Worm (Caenorhabditis elegans) whole organism, L4 larva: ENCODE results near the gene tag-153.

Experiments used
- D1046.2 ChIP-seq: fragments of 200-800 bp; sonication (Bioruptor generic); IDR thresholded peaks from 2 replicates; pipeline ENCODE4 v1.3.6; 2022; ENCODE audit warnings: missing genetic modification characterization, missing compliant biosample characterization
- T20F7.1 ChIP-seq: fragments of 200-800 bp; sonication (Bioruptor generic); optimal IDR thresholded peaks from 2 replicates; lab custom pipeline; 2018; ENCODE audit warnings: mild to moderate bottlenecking, missing genetic modification characterization, missing compliant biosample characterization
- Y105C5A.15 ChIP-seq: fragments of 200-800 bp; sonication (Bioruptor generic); IDR thresholded peaks from 2 replicates; pipeline ENCODE4 v1.3.6; 2022; ENCODE audit warnings: missing genetic modification characterization, missing compliant biosample characterization
- Y48G9A.11 ChIP-seq: fragments of 200-800 bp; sonication (Bioruptor generic); IDR thresholded peaks from 2 replicates; pipeline ENCODE4 v1.3.6; 2022; ENCODE audit warnings: missing genetic modification reagents, missing genetic modification characterization, missing compliant biosample characterization
- ZK546.5 ChIP-seq, 2 experiments: sonication (generic microtip); optimal IDR thresholded peaks; 2 replicates each; lab custom pipeline; 2017; ENCODE audit warnings: missing biosample characterization in 2 of 2, missing genetic modification characterization in 2 of 2
- arid-1 ChIP-seq: fragments of 200-800 bp; sonication (Bioruptor generic); conservative IDR thresholded peaks from 2 replicates; pipeline ENCODE4 v1.3.6; 2022; ENCODE audit warnings: missing genetic modification reagents, missing genetic modification characterization, missing compliant biosample characterization
- ceh-20 ChIP-seq: fragments of 200-800 bp; sonication (Bioruptor generic); IDR thresholded peaks from 2 replicates; pipeline ENCODE4 v1.3.6; 2022; ENCODE audit warnings: missing genetic modification reagents, missing genetic modification characterization, missing compliant biosample characterization
- ceh-44 ChIP-seq: fragments of 200-800 bp; sonication (Bioruptor generic); IDR thresholded peaks from 2 replicates; pipeline ENCODE4 v1.3.6; 2022; ENCODE audit warnings: missing genetic modification reagents, missing genetic modification characterization, missing compliant biosample characterization
- ceh-62 ChIP-seq: sonication (generic microtip); optimal IDR thresholded peaks from 2 replicates; lab custom pipeline; 2017; ENCODE audit warnings: missing biosample characterization, missing genetic modification characterization
- ceh-82 ChIP-seq: sonication (generic microtip); optimal IDR thresholded peaks from 2 replicates; lab custom pipeline; 2017; ENCODE audit warnings: missing biosample characterization, missing genetic modification characterization
- cey-2 ChIP-seq: sonication (generic microtip); optimal IDR thresholded peaks from 3 replicates; lab custom pipeline; 2017; ENCODE audit warnings: missing genetic modification characterization, mild to moderate bottlenecking, missing compliant biosample characterization, antibody characterized with exemption, borderline replicate concordance; ENCODE audit not compliant: insufficient read depth
- daf-19 ChIP-seq: fragments of 200-800 bp; sonication (Bioruptor generic); conservative IDR thresholded peaks from 2 replicates; pipeline ENCODE4 v1.3.6; 2022; ENCODE audit warnings: missing genetic modification characterization, missing compliant biosample characterization
- dmd-6 ChIP-seq: fragments of 200-800 bp; sonication (Bioruptor generic); IDR thresholded peaks from 2 replicates; pipeline ENCODE4 v1.3.6; 2022; ENCODE audit warnings: missing genetic modification reagents, missing genetic modification characterization, missing compliant biosample characterization
- dmd-8 ChIP-seq: fragments of 200-800 bp; sonication (Bioruptor generic); IDR thresholded peaks from 2 replicates; pipeline ENCODE4 v1.3.6; 2022; ENCODE audit warnings: missing genetic modification characterization, missing compliant biosample characterization
- dmd-9 ChIP-seq: fragments of 200-800 bp; sonication (Bioruptor generic); IDR thresholded peaks from 2 replicates; pipeline ENCODE4 v1.3.6; 2022; ENCODE audit warnings: missing genetic modification reagents, missing genetic modification characterization, missing compliant biosample characterization
- egl-43 ChIP-seq: fragments of 200-800 bp; sonication (Bioruptor generic); IDR thresholded peaks from 2 replicates; pipeline ENCODE4 v1.3.6; 2022; ENCODE audit warnings: missing genetic modification reagents, missing genetic modification characterization, missing compliant biosample characterization
- fkh-10 ChIP-seq: fragments of 150-350 bp; optimal IDR thresholded peaks from 2 replicates; lab custom pipeline; 2014; ENCODE audit warnings: missing biosample characterization, missing genetic modification reagents, missing genetic modification characterization
- fos-1 ChIP-seq: fragments of 150-350 bp; optimal IDR thresholded peaks from 2 replicates; lab custom pipeline; 2014; ENCODE audit warnings: missing biosample characterization, missing genetic modification characterization
- gei-8 ChIP-seq: fragments of 200-800 bp; sonication (Bioruptor generic); optimal IDR thresholded peaks from 2 replicates; lab custom pipeline; 2018; ENCODE audit warnings: mild to moderate bottlenecking, missing genetic modification characterization, missing compliant biosample characterization
- hif-1 ChIP-seq, 2 experiments: sonication (generic microtip); optimal IDR thresholded peaks; 2 replicates each; lab custom pipeline; 2016 to 2017; ENCODE audit warnings: missing compliant biosample characterization in 2 of 2, missing genetic modification characterization in 2 of 2, missing genetic modification reagents in 2 of 2, missing genotype in 2 of 2, mild to moderate bottlenecking in 1 of 2
- hlh-30 ChIP-seq: sonication (generic microtip); optimal IDR thresholded peaks from 2 replicates; lab custom pipeline; 2017; ENCODE audit warnings: antibody characterized with exemption, mild to moderate bottlenecking, missing genetic modification characterization, missing compliant biosample characterization; ENCODE audit not compliant: insufficient read depth
- hmg-1.1 ChIP-seq: fragments of 200-800 bp; sonication (Bioruptor generic); IDR thresholded peaks from 2 replicates; pipeline ENCODE4 v1.3.6; 2022; ENCODE audit warnings: missing genetic modification reagents, missing genetic modification characterization, missing compliant biosample characterization
- jun-1 ChIP-seq: fragments of 150-350 bp; optimal IDR thresholded peaks from 2 replicates; lab custom pipeline; 2014; ENCODE audit warnings: missing biosample characterization, missing genetic modification reagents, missing genetic modification characterization
- lin-1 ChIP-seq: fragments of 200-800 bp; sonication (Bioruptor generic); IDR thresholded peaks from 2 replicates; pipeline ENCODE4 v1.3.6; 2022; ENCODE audit warnings: missing genetic modification reagents, missing genetic modification characterization, missing compliant biosample characterization
- lin-13 ChIP-seq: fragments of 150-350 bp; optimal IDR thresholded peaks from 2 replicates; lab custom pipeline; 2014; ENCODE audit warnings: missing biosample characterization, missing genetic modification reagents, missing genetic modification characterization
- lin-15B ChIP-seq: fragments of 150-350 bp; sonication (generic microtip); optimal IDR thresholded peaks from 3 replicates; lab custom pipeline; 2014; ENCODE audit warnings: missing biosample characterization, missing genetic modification characterization
- lin-29 ChIP-seq: fragments of 200-800 bp; sonication (Bioruptor generic); IDR thresholded peaks from 2 replicates; pipeline ENCODE4 v1.3.6; 2022; ENCODE audit warnings: missing genetic modification reagents, missing genetic modification characterization, missing compliant biosample characterization
- lin-39 ChIP-seq: fragments of 150-350 bp; optimal IDR thresholded peaks from 2 replicates; lab custom pipeline; 2014; ENCODE audit warnings: missing biosample characterization, missing genetic modification reagents, missing genetic modification characterization
- lir-3 ChIP-seq: sonication (generic microtip); optimal IDR thresholded peaks from 2 replicates; lab custom pipeline; 2016; ENCODE audit warnings: mild to moderate bottlenecking, missing genetic modification characterization, missing compliant biosample characterization
- lsy-2 ChIP-seq, 2 experiments: fragments of 150-350 bp in 1 of 2; sonication (generic microtip) in 1 of 2; optimal IDR thresholded peaks; 2 replicates each; lab custom pipeline; 2014 to 2017; ENCODE audit warnings: missing biosample characterization in 2 of 2, missing genetic modification characterization in 2 of 2
- mdt-29 ChIP-seq: fragments of 200-800 bp; sonication (Bioruptor generic); IDR thresholded peaks from 2 replicates; pipeline ENCODE4 v1.3.6; 2022; ENCODE audit warnings: missing genetic modification reagents, missing genetic modification characterization, missing compliant biosample characterization
- mep-1 ChIP-seq: fragments of 150-350 bp; sonication (generic microtip); optimal IDR thresholded peaks from 3 replicates; lab custom pipeline; 2014; ENCODE audit warnings: missing biosample characterization, missing genetic modification characterization
- nhr-102 ChIP-seq: sonication (generic microtip); optimal IDR thresholded peaks from 2 replicates; lab custom pipeline; 2016; ENCODE audit warnings: mild to moderate bottlenecking, missing genetic modification characterization, moderate library complexity, missing compliant biosample characterization
- nhr-111 ChIP-seq: fragments of 200-800 bp; sonication (Bioruptor generic); optimal IDR thresholded peaks from 2 replicates; lab custom pipeline; 2018; ENCODE audit warnings: mild to moderate bottlenecking, missing genetic modification characterization, missing compliant biosample characterization
- nhr-25 ChIP-seq: sonication (generic microtip); optimal IDR thresholded peaks from 2 replicates; lab custom pipeline; 2017; ENCODE audit warnings: missing genetic modification characterization, mild to moderate bottlenecking, missing compliant biosample characterization, antibody characterized with exemption, moderate library complexity, borderline replicate concordance; ENCODE audit not compliant: insufficient read depth
- nhr-28 ChIP-seq: fragments of 150-350 bp; optimal IDR thresholded peaks from 2 replicates; lab custom pipeline; 2014; ENCODE audit warnings: missing biosample characterization, missing genetic modification characterization
- nhr-41 ChIP-seq: fragments of 200-800 bp; sonication (Bioruptor generic); IDR thresholded peaks from 2 replicates; pipeline ENCODE4 v1.3.6; 2022; ENCODE audit warnings: missing genetic modification reagents, missing genetic modification characterization, missing compliant biosample characterization
- nhr-48 ChIP-seq: sonication (generic microtip); optimal IDR thresholded peaks from 2 replicates; lab custom pipeline; 2016; ENCODE audit warnings: mild to moderate bottlenecking, missing genetic modification characterization, missing compliant biosample characterization
- nhr-6 ChIP-seq: fragments of 150-350 bp; optimal IDR thresholded peaks from 2 replicates; lab custom pipeline; 2014; ENCODE audit warnings: missing biosample characterization, missing genetic modification characterization
- php-3 ChIP-seq: fragments of 200-800 bp; sonication (Bioruptor generic); IDR thresholded peaks from 2 replicates; pipeline ENCODE4 v1.3.6; 2022; ENCODE audit warnings: missing genetic modification reagents, missing genetic modification characterization, missing compliant biosample characterization
- rbr-2 ChIP-seq: sonication (generic microtip); optimal IDR thresholded peaks from 2 replicates; lab custom pipeline; 2016; ENCODE audit warnings: missing genotype, missing genetic modification characterization, missing compliant biosample characterization
- saeg-2 ChIP-seq: fragments of 200-800 bp; sonication (Bioruptor generic); IDR thresholded peaks from 2 replicates; pipeline ENCODE4 v1.3.6; 2022; ENCODE audit warnings: missing genetic modification reagents, missing genetic modification characterization, missing compliant biosample characterization
- skn-1 ChIP-seq: fragments of 150-350 bp; optimal IDR thresholded peaks from 2 replicates; lab custom pipeline; 2014; ENCODE audit warnings: missing biosample characterization, missing genetic modification characterization
- snpc-1.2 ChIP-seq: fragments of 200-800 bp; sonication (Bioruptor generic); IDR thresholded peaks from 2 replicates; pipeline ENCODE4 v1.3.6; 2022; ENCODE audit warnings: missing genetic modification reagents, missing genetic modification characterization, missing compliant biosample characterization
- snpc-4 ChIP-seq: fragments of 150-350 bp; optimal IDR thresholded peaks from 2 replicates; lab custom pipeline; 2014; ENCODE audit warnings: missing biosample characterization, missing genetic modification characterization
- spr-3 ChIP-seq: fragments of 200-800 bp; sonication (Bioruptor generic); optimal IDR thresholded peaks from 2 replicates; lab custom pipeline; 2018; ENCODE audit warnings: mild to moderate bottlenecking, missing genetic modification characterization, missing compliant biosample characterization
- tag-97 ChIP-seq: fragments of 200-800 bp; sonication (Bioruptor generic); IDR thresholded peaks from 2 replicates; pipeline ENCODE4 v1.3.6; 2022; ENCODE audit warnings: missing genetic modification characterization, missing compliant biosample characterization
- unc-62 ChIP-seq, 3 experiments: fragments of 150-350 bp in 1 of 3; sonication (generic microtip); optimal IDR thresholded peaks in 2 of 3; peaks in 1 of 3; 1 replicate in 1 of 3; 2 replicates in 2 of 3; lab custom pipeline; 2014 to 2017; ENCODE audit warnings: missing biosample characterization in 3 of 3, missing genetic modification characterization in 3 of 3, missing genetic modification reagents in 3 of 3, missing genotype in 1 of 3
- zfp-3 ChIP-seq: fragments of 200-800 bp; sonication (Bioruptor generic); conservative IDR thresholded peaks from 2 replicates; pipeline ENCODE4 v1.3.6; 2022; ENCODE audit warnings: missing genetic modification reagents, missing genetic modification characterization, missing compliant biosample characterization
- zip-11 ChIP-seq: fragments of 200-800 bp; sonication (Bioruptor generic); IDR thresholded peaks from 2 replicates; pipeline ENCODE4 v1.3.6; 2022; ENCODE audit warnings: missing genetic modification characterization, missing compliant biosample characterization
- ztf-11 ChIP-seq: fragments of 150-350 bp; optimal IDR thresholded peaks from 2 replicates; lab custom pipeline; 2014; ENCODE audit warnings: missing biosample characterization, missing genetic modification characterization

tag-153 gene

DNA sequence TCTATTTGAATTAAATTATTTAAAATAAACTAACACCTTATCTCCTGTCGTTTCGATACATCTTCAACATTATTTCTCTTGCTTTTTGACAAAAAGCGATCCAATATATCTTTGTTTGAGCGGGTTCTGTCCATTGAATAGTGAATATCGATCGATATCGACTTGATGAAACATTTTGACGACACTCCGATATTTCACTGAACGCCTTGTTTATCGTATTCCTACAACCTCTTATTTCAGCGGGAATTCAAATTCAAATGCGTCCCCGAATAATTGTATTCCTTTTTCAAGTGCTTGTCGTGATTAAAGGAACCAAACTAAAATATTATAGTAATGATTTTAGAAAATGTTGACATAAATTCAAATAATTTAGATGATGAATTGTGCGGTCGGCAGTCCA is 23.9 kb downstream of the tag-153 start, which contains the start of the genes K07B1.7 and try-5 (continued):
- no peak for TF ChIP-seq lin-13 (GFP tag; lab: Kevin White, UChicago)
- no peak for TF ChIP-seq D1046.2
- peak; percentile 23 for TF ChIP-seq rbr-2 (tag; lab: Kevin White, UChicago)
- TF ChIP-seq nhr-25 (tag; lab: Kevin White, UChicago) = no peak
- no peak for TF ChIP-seq nhr-111 (GFP tag; lab: Kevin White, UChicago)
- no peak for TF ChIP-seq Y105C5A.15 (GFP tag; lab: Robert Waterston, UW)
- TF ChIP-seq nhr-41 = no peak
- peak; percentile 27 for TF ChIP-seq nhr-6 (tag; lab: Kevin White, UChicago)
- TF ChIP-seq hif-1 (tag; optimal IDR thresholded peaks at IDR 0.05; lab: Kevin White, UChicago) = no peak
- TF ChIP-seq nhr-48 (tag; lab: Kevin White, UChicago) = no peak
- no peak for TF ChIP-seq fos-1
- peak; percentile 97 for TF ChIP-seq T20F7.1 (GFP tag; lab: Kevin White, UChicago)
- no peak for TF ChIP-seq ceh-20 (GFP tag; lab: Robert Waterston, UW)
- no peak for TF ChIP-seq ceh-44 (GFP tag; lab: Robert Waterston, UW)
- no peak for TF ChIP-seq unc-62 (GFP tag; optimal IDR thresholded peaks at IDR 0.05 in 1 of 2; lab: Kevin White, UChicago)
- TF ChIP-seq unc-62 (tag; optimal IDR thresholded peaks at IDR 0.05; lab: Kevin White, UChicago) = no peak
- no peak for TF ChIP-seq lsy-2 (tag; optimal IDR thresholded peaks at IDR 0.05; lab: Kevin White, UChicago)
- TF ChIP-seq fkh-10 (GFP tag; lab: Kevin White, UChicago) = no peak
- TF ChIP-seq ceh-62 (tag; lab: Kevin White, UChicago) = no peak
- no peak for TF ChIP-seq ceh-82 (tag; lab: Kevin White, UChicago)
- no peak for TF ChIP-seq lin-29
- TF ChIP-seq lir-3 = no peak
- TF ChIP-seq mdt-29 = no peak
- no peak for TF ChIP-seq spr-3 (GFP tag; lab: Kevin White, UChicago)
- TF ChIP-seq dmd-8 = no peak
- no peak for TF ChIP-seq cey-2 (tag; lab: Kevin White, UChicago)
- no peak for TF ChIP-seq ZK546.5 (tag; optimal IDR thresholded peaks at IDR 0.05; lab: Kevin White, UChicago)
- no peak for TF ChIP-seq saeg-2 (GFP tag; lab: Robert Waterston, UW)
- peak; percentile 93 for TF ChIP-seq Y48G9A.11 (GFP tag; lab: Robert Waterston, UW)
- no peak for TF ChIP-seq dmd-6
- no peak for TF ChIP-seq zip-11
- TF ChIP-seq jun-1 (tag; lab: Kevin White, UChicago) = no peak
- TF ChIP-seq mep-1 = no peak
- TF ChIP-seq lin-39 (tag; lab: Kevin White, UChicago) = no peak
- peak; percentile 60 for TF ChIP-seq hlh-30
- TF ChIP-seq tag-97 (GFP tag; lab: Robert Waterston, UW) = no peak
- no peak for TF ChIP-seq zfp-3 (GFP tag; lab: Robert Waterston, UW)
- no peak for TF ChIP-seq ztf-11 (tag; lab: Kevin White, UChicago)
- no peak for TF ChIP-seq lin-1
- TF ChIP-seq arid-1 (GFP tag; lab: Robert Waterston, UW) = no peak
- TF ChIP-seq egl-43 = no peak
- 0 out of 2 replicates have a peak, but pooled peaks have one; percentile 21 for TF ChIP-seq hmg-1.1 (GFP tag; lab: Robert Waterston, UW)
- TF ChIP-seq lin-15B = no peak
- no peak for TF ChIP-seq snpc-4
- TF ChIP-seq daf-19 = no peak
- no peak for TF ChIP-seq skn-1 (tag; lab: Kevin White, UChicago)
- peak; percentile 29 for TF ChIP-seq nhr-28
- no peak for TF ChIP-seq gei-8 (GFP tag; lab: Kevin White, UChicago)
- TF ChIP-seq nhr-102 (tag; lab: Kevin White, UChicago) = no peak
- no peak for TF ChIP-seq php-3 (GFP tag; lab: Robert Waterston, UW)
- no peak for TF ChIP-seq dmd-9 (GFP tag; lab: Robert Waterston, UW)
- TF ChIP-seq snpc-1.2 (GFP tag; lab: Robert Waterston, UW) = no peak
